Worm (Caenorhabditis elegans): ENCODE measurements around the gene srh-233.

srh-233 gene

DNA sequence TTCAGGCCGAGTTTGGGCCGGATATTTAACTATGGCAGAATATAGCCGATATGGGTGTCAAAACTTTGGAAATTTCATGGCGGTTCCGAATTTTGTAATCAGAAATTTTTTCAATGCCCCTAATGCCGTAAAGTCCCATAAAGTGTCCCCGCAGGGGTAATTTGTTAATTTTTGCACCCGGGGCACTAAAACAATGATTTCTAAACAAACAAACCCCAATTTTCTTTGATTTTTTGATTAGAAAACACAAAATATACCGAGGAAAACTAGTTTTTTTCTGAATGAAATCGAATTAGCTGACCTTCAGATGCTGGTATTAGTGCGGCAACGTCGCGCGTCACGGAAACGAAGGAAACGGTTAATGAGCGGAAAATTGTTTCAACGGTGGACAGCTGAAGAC is 14.3 kb upstream of the srh-233 start:
- TF ChIP-seq lsy-2 (tag; optimal IDR thresholded peaks at IDR 0.05) (no peak), sem-2 (GFP tag; optimal IDR thresholded peaks at IDR 0.05) (no peak), ham-2 (GFP tag; optimal IDR thresholded peaks at IDR 0.05) (no peak), mep-1 (tag; optimal IDR thresholded peaks at IDR 0.05) (no peak), bed-3 (GFP tag; optimal IDR thresholded peaks at IDR 0.05) (no peak), mab-5 (tag; optimal IDR thresholded peaks at IDR 0.05) (no peak)

DNA sequence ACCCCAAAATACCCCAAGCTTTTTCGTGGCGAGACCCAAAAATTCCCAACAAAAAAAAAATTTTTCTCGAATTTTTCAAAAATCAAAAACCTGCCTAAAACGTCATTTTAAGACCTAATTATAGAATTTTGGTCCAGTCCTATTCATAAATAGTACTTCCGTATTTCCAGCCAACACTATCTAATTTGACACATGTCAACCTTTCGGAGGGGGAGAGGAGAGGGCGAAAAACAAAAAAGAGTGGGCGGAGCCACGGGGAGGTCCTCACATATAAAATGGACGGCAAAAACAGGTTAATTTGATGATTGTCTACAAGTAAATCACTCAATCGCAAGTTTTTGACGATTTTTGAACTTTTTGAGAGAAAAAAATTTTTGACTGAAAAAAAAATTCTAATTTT is 11.9 kb upstream of the srh-233 start, which contains the start of gene Y113G7A.16:
TSS of gene Y113G7A.16 (plus strand) at position 301 of the 400 bp plus-strand sequence.
- TF ChIP-seq cnd-1 (tag; optimal IDR thresholded peaks at IDR 0.05) (no peak), nhr-28 (tag; optimal IDR thresholded peaks at IDR 0.05) (no peak), nhr-12 (tag; optimal IDR thresholded peaks at IDR 0.05) (no peak), unc-62 (GFP tag; optimal IDR thresholded peaks at IDR 0.05) (no peak), ztf-11 (tag; optimal IDR thresholded peaks at IDR 0.05) (no peak), unc-120 (tag; optimal IDR thresholded peaks at IDR 0.05; ENCODE audit: poor library complexity, severe bottlenecking) (no peak), elt-1 (tag; optimal IDR thresholded peaks at IDR 0.05; ENCODE audit: borderline replicate concordance, insufficient read depth) (no peak), pha-4 (tag; optimal IDR thresholded peaks at IDR 0.05) (no peak), mab-5 (tag; optimal IDR thresholded peaks at IDR 0.05) (no peak), nhr-2 (tag; optimal IDR thresholded peaks at IDR 0.05) (no peak), sem-2 (GFP tag; optimal IDR thresholded peaks at IDR 0.05) (no peak), mep-1 (tag; optimal IDR thresholded peaks at IDR 0.05) (no peak), lin-13 (tag; optimal IDR thresholded peaks at IDR 0.05) (no peak), ceh-39 (tag; optimal IDR thresholded peaks at IDR 0.05) (no peak), mls-2 (tag; optimal IDR thresholded peaks at IDR 0.05) (no peak), zip-8 (tag; optimal IDR thresholded peaks at IDR 0.05) (no peak)

- no peak for TF ChIP-seq lsy-2 (tag; optimal IDR thresholded peaks at IDR 0.05)
- no peak for TF ChIP-seq lin-13 (tag; optimal IDR thresholded peaks at IDR 0.05)
- no peak for TF ChIP-seq elt-3 (tag; optimal IDR thresholded peaks at IDR 0.05)
- TF ChIP-seq mep-1 (tag; optimal IDR thresholded peaks at IDR 0.05), result no peak
- no peak for TF ChIP-seq drap-1 (GFP tag; optimal IDR thresholded peaks at IDR 0.05)
- TF ChIP-seq bed-3 (GFP tag; optimal IDR thresholded peaks at IDR 0.05), result no peak
These were observed 1.9 kb upstream of the srh-233 start, which contains the start of gene spe-19 for ce11 chrV:20047310-20047709. Gene spe-19, minus strand, starts transcription at chrV:20047410.

DNA sequence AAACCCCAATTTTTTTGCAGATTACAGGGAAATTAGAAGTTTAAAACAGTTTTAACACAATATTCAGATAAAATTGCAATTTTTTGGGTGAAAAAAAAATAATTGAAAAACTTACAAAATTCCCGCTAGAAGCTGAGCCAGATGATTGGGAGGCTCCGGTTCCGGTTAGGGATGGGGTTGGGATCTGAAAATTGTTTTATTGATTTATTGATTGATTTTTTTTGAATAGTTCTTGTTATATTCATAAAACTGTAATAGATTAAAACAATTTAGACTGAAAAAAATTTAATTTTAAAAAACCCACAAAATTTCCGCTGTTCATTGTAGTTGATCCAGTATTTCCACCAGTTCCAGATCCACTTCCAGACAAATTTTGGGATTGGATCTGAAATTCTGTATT is 10.2 kb downstream of the srh-233 start:
- no peak for TF ChIP-seq ceh-39 (tag; optimal IDR thresholded peaks at IDR 0.05)
- no peak for TF ChIP-seq ces-1 (GFP tag; optimal IDR thresholded peaks at IDR 0.05)
- no peak for TF ChIP-seq unc-120 (tag; optimal IDR thresholded peaks at IDR 0.05; ENCODE audit: poor library complexity, severe bottlenecking)
- TF ChIP-seq bed-3 (GFP tag; optimal IDR thresholded peaks at IDR 0.05), result no peak
- TF ChIP-seq sem-2 (GFP tag; optimal IDR thresholded peaks at IDR 0.05), result no peak
- no peak for TF ChIP-seq snpc-4 (tag; optimal IDR thresholded peaks at IDR 0.05)
- TF ChIP-seq mep-1 (tag; optimal IDR thresholded peaks at IDR 0.05), result no peak
- no peak for TF ChIP-seq nhr-28 (tag; optimal IDR thresholded peaks at IDR 0.05)
- no peak for TF ChIP-seq hlh-1 (tag; optimal IDR thresholded peaks at IDR 0.05)
- no peak for TF ChIP-seq mls-2 (tag; optimal IDR thresholded peaks at IDR 0.05)
- no peak for TF ChIP-seq nhr-237 (tag; optimal IDR thresholded peaks at IDR 0.05)

DNA sequence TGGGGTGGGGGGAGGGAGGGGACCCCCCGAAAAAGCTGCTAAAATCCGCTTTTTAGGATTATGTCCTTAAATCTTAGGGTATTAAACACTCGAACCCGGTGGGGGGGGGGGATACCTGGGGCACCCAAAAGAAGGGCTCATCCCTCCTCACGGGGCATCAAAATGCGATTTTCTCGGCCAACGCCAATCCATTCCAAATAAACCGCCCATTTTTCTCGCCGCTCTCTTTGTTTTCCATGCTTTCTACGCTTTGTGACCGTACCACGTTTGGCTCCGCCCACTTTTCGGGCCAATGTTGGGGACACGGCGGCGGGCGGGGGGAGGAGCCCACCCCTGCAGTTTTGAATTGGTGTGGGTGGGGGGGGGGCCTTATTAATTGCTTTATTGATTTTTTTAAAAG is 12.3 kb downstream of the srh-233 start:
- no peak for TF ChIP-seq snpc-4 (tag; optimal IDR thresholded peaks at IDR 0.05)
- TF ChIP-seq mep-1 (tag; optimal IDR thresholded peaks at IDR 0.05), result no peak
- peak; percentile 2 for TF ChIP-seq sptf-1 (tag; optimal IDR thresholded peaks at IDR 0.05)
- TF ChIP-seq lsy-2 (tag; optimal IDR thresholded peaks at IDR 0.05), result peak; percentile 70
- TF ChIP-seq unc-120 (tag; optimal IDR thresholded peaks at IDR 0.05; ENCODE audit: poor library complexity, severe bottlenecking), result peak; percentile 1
- peak; percentile 11 for TF ChIP-seq ceh-83 (GFP tag; optimal IDR thresholded peaks at IDR 0.05)
- peak; percentile 74 for TF ChIP-seq mls-2 (tag; optimal IDR thresholded peaks at IDR 0.05)
- TF ChIP-seq flh-1 (GFP tag; optimal IDR thresholded peaks at IDR 0.05), result no peak

DNA sequence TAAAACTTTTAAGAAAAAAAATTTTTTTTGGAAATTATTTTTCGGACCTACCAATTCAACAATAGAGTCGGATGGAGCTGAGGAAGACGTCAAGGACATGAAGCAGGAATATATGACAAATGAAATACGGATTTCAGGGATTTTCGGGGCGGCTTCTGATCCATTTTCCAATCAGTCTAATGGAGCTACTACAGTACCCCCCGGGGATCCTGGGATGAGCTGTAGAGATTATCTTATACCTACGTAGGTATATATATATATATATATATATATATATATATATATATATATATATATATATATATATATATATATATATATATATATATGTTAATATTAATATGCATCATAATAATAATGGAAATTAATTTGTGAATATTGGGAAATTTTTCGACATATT is 14.9 kb downstream of the srh-233 start, which contains the start of gene ttx-1:
TSS of gene ttx-1 (minus strand) at position 101 of the 400 bp plus-strand sequence.
- no peak for TF ChIP-seq hlh-1 (tag; optimal IDR thresholded peaks at IDR 0.05)

DNA sequence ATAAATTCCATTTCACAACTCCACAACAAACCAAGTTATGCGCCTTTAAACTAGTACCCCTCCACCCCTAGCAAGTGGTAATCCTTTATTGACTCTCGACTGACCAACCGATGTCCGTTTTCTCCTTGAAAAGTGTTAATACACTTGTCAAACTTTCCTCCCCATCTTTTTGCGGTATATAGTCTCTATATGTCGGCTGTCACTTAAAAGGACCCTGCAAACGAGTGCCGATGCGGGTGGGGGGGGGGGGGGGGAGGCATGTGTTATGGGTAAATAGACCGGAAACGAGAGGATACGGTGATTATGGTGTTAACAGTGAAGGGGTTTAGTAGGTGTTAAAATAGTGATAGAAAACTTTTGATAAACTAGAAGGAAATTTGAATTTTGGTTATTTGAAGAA is 15.9 kb downstream of the srh-233 start:
- TF ChIP-seq mep-1 (tag; optimal IDR thresholded peaks at IDR 0.05), result no peak
- TF ChIP-seq sptf-1 (tag; optimal IDR thresholded peaks at IDR 0.05), result no peak
- no peak for TF ChIP-seq mab-5 (tag; optimal IDR thresholded peaks at IDR 0.05)
- no peak for TF ChIP-seq lin-13 (tag; optimal IDR thresholded peaks at IDR 0.05)
- no peak for TF ChIP-seq mls-2 (tag; optimal IDR thresholded peaks at IDR 0.05)
- no peak for TF ChIP-seq hlh-1 (tag; optimal IDR thresholded peaks at IDR 0.05)
- TF ChIP-seq drap-1 (GFP tag; optimal IDR thresholded peaks at IDR 0.05), result no peak
- TF ChIP-seq elt-3 (tag; optimal IDR thresholded peaks at IDR 0.05), result no peak
- TF ChIP-seq nhr-76 (tag; optimal IDR thresholded peaks at IDR 0.05), result no peak
- no peak for TF ChIP-seq nhr-2 (tag; optimal IDR thresholded peaks at IDR 0.05)
- TF ChIP-seq lsy-2 (tag; optimal IDR thresholded peaks at IDR 0.05), result no peak
- no peak for TF ChIP-seq unc-120 (tag; optimal IDR thresholded peaks at IDR 0.05; ENCODE audit: poor library complexity, severe bottlenecking)
- TF ChIP-seq pha-4 (tag; optimal IDR thresholded peaks at IDR 0.05), result no peak
- TF ChIP-seq ceh-83 (GFP tag; optimal IDR thresholded peaks at IDR 0.05), result no peak
- TF ChIP-seq ceh-39 (tag; optimal IDR thresholded peaks at IDR 0.05), result no peak
- no peak for TF ChIP-seq tbx-8 (GFP tag; optimal IDR thresholded peaks at IDR 0.05)
- no peak for TF ChIP-seq elt-1 (tag; optimal IDR thresholded peaks at IDR 0.05; ENCODE audit: borderline replicate concordance, insufficient read depth)
- TF ChIP-seq unc-62 (GFP tag; optimal IDR thresholded peaks at IDR 0.05), result no peak
- TF ChIP-seq M03D4.4 (tag; optimal IDR thresholded peaks at IDR 0.05), result no peak
- TF ChIP-seq nhr-28 (tag; optimal IDR thresholded peaks at IDR 0.05), result no peak

Measured in whole organism, mixed stage, embryonic.